Worm (Caenorhabditis elegans): ENCODE data around the gene pes-5.
A peak's percentile ranks its signal among the peaks of the same experiment; 100 is the strongest.

The pes-5 gene

DNA sequence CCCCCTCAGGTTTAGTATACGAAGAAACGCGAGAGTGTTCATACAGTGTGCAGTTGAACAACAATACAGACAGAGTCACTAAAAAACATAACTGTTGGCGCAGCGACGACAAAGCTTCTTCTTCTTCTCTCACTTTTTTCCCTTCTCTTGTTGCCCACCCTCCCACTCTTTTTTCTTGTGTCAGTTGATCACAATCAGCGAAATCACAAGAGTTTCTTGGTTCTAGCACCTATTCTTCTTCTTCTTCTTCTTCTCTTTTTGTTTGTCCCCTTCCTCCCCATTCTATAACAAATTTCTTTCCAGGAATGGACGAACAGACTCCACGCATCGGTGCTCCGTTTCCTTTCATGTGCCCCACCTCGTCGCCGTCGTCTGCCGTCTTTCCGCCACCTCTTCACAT, 39.4 kb downstream of the pes-5 start, which contains the start of gene F43G6.4:
F43G6.4 (plus strand) TSS at position 301 of the 400 bp plus-strand sequence.
- TF ChIP-seq tbp1 (GFP tag; optimal IDR thresholded peaks at IDR 0.05) = no peak
- TF ChIP-seq madf-8 (GFP tag; conservative IDR thresholded peaks at IDR 0.05) = no peak
- TF ChIP-seq Y95B8A.8 (GFP tag; IDR thresholded peaks at IDR 0.05) = no peak
- no peak for TF ChIP-seq cebp-2 (GFP tag; IDR thresholded peaks at IDR 0.05)
- no peak for TF ChIP-seq B0019.2 (GFP tag; conservative IDR thresholded peaks at IDR 0.05)
- no peak for TF ChIP-seq snpc-1.1 (tag; optimal IDR thresholded peaks at IDR 0.05; ENCODE audit: insufficient read depth)
- no peak for TF ChIP-seq lir-1 (GFP tag; conservative IDR thresholded peaks at IDR 0.05)
- no peak for TF ChIP-seq ceh-91 (GFP tag; IDR thresholded peaks at IDR 0.05)
- TF ChIP-seq F37B4.10 (GFP tag; IDR thresholded peaks at IDR 0.05) = no peak
- no peak for TF ChIP-seq ztf-22 (GFP tag; optimal IDR thresholded peaks at IDR 0.05)
- TF ChIP-seq egrh-3 (GFP tag; IDR thresholded peaks at IDR 0.05) = no peak
- no peak for TF ChIP-seq B0261.1 (tag; optimal IDR thresholded peaks at IDR 0.05)
- no peak for TF ChIP-seq ceh-58 (GFP tag; IDR thresholded peaks at IDR 0.05)
- no peak for TF ChIP-seq Y79H2A.3 (GFP tag; conservative IDR thresholded peaks at IDR 0.05)
- no peak for TF ChIP-seq nhr-120 (GFP tag; IDR thresholded peaks at IDR 0.05)
- no peak for TF ChIP-seq ets-4 (GFP tag; optimal IDR thresholded peaks at IDR 0.05)
- no peak for TF ChIP-seq mel-28 (tag; optimal IDR thresholded peaks at IDR 0.05; ENCODE audit: borderline replicate concordance)
- TF ChIP-seq F23B12.7 (tag; optimal IDR thresholded peaks at IDR 0.05; ENCODE audit: insufficient read depth) = no peak
- TF ChIP-seq egl-44 (GFP tag; IDR thresholded peaks at IDR 0.05) = no peak

DNA sequence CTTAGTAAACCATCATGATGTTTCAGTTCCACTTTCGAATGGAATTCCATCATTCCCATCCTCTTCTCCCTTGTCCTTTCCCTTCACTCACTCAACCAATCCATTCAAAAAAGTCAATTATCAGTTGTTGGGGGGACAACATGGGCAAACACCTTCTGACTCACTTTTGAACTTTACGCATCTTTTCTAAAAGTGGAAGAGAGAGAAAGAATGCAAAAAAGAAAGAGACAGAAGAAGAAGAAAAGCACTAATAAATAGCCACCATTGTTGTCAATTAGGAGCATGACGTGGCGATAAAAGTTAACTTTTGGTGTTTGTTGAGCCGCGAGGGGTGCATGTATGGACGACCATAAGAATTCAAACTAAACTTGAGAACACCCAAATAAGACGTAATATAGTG, 41.8 kb downstream of the pes-5 start:
- no peak for TF ChIP-seq ceh-100 (GFP tag; IDR thresholded peaks at IDR 0.05)
- TF ChIP-seq ama-1 (optimal IDR thresholded peaks at IDR 0.05) = no peak
- no peak for TF ChIP-seq ama-1 (GFP tag; optimal IDR thresholded peaks at IDR 0.05)
- no peak for TF ChIP-seq madf-10 (tag; optimal IDR thresholded peaks at IDR 0.05)
- no peak for TF ChIP-seq egl-44 (GFP tag; IDR thresholded peaks at IDR 0.05)
- TF ChIP-seq snpc-1.3 (tag; optimal IDR thresholded peaks at IDR 0.05; ENCODE audit: insufficient read depth) = no peak

DNA sequence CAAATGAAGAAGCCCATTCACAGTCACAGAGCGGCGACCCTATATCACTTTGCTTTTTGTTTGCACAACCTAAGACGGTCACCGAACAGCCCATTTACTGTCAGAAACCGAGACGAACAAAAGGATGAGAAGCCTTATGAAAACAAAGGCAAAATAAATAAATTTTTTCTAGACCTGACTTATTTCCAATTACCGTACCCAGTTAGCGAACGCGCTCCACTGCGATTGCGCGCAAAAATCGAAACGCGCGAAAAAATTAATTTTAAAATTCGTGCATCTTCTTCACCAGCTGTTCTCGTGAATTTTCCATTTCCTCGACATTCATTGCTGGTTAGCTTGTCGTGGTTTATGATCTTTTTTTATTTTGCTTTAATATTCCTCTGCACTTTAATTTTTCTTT, 47.3 kb downstream of the pes-5 start, which contains the start of gene F43G6.16:
F43G6.16 (minus strand) TSS at position 141 of the 400 bp plus-strand sequence.
- TF ChIP-seq ceh-79 (tag; optimal IDR thresholded peaks at IDR 0.05) (no peak), xnd-1 (tag; optimal IDR thresholded peaks at IDR 0.05) (peak; percentile 99), zim-3 (tag; optimal IDR thresholded peaks at IDR 0.05) (no peak), attf-6 (GFP tag; IDR thresholded peaks at IDR 0.05) (peak; percentile 73; the same call in 1 of the 2 replicates), somi-1 (GFP tag; optimal IDR thresholded peaks at IDR 0.05) (no peak), F33H1.4 (GFP tag; IDR thresholded peaks at IDR 0.05) (peak; percentile 89), lsl-1 (GFP tag; optimal IDR thresholded peaks at IDR 0.05) (peak; percentile 99), ztf-6 (GFP tag; IDR thresholded peaks at IDR 0.05) (no peak), attf-5 (GFP tag; optimal IDR thresholded peaks at IDR 0.05) (no peak), K12H6.12 (tag; optimal IDR thresholded peaks at IDR 0.05) (no peak), D2030.7 (GFP tag; IDR thresholded peaks at IDR 0.05) (peak; percentile 97), cebp-1 (GFP tag; IDR thresholded peaks at IDR 0.05) (no peak), cebp-1 (tag; optimal IDR thresholded peaks at IDR 0.05) (no peak), T07F8.4 (tag; optimal IDR thresholded peaks at IDR 0.05) (no peak), ztf-25 (GFP tag; IDR thresholded peaks at IDR 0.05) (0 out of 2 replicates have a peak, but pooled peaks have one; percentile 54), efl-1 (GFP tag; optimal IDR thresholded peaks at IDR 0.05) (peak; percentile 98), chd-7 (tag; optimal IDR thresholded peaks at IDR 0.05) (no peak), snpc-1.1 (tag; optimal IDR thresholded peaks at IDR 0.05; ENCODE audit: insufficient read depth) (peak; percentile 33), die-1 (tag; optimal IDR thresholded peaks at IDR 0.05) (no peak), ceh-58 (GFP tag; IDR thresholded peaks at IDR 0.05) (no peak), Y53F4B.3 (GFP tag; IDR thresholded peaks at IDR 0.05) (no peak; the same call in 1 of the 2 replicates), hrde-1 (tag; optimal IDR thresholded peaks at IDR 0.05; ENCODE audit: borderline replicate concordance) (peak; percentile 87), pbrm-1 (GFP tag; IDR thresholded peaks at IDR 0.05) (peak; percentile 77), F49E8.2 (tag; optimal IDR thresholded peaks at IDR 0.05; ENCODE audit: insufficient read depth) (peak; percentile 95), hmg-20 (GFP tag; IDR thresholded peaks at IDR 0.05) (no peak)

All from whole organism, young adult.